Worm (Caenorhabditis elegans) whole organism, midembryonic: ENCODE data around the gene D1086.11.
"Not testable (repeated sequence)": the region's sequence is repeated elsewhere in the genome, so short reads cannot be mapped to it uniquely, and the experiment has no call there.

ENCODE experiments used
- T22C8.4 ChIP-seq: fragments of 200-800 bp; sonication (Bioruptor generic); IDR thresholded peaks from 2 replicates; pipeline ENCODE4 v1.3.6; 2022; ENCODE audit warnings: missing genetic modification characterization, missing compliant biosample characterization
- flt-1 ChIP-seq: fragments of 200-800 bp; sonication (Bioruptor generic); IDR thresholded peaks from 2 replicates; pipeline ENCODE4 v1.3.6; 2022; ENCODE audit warnings: missing genetic modification characterization, missing compliant biosample characterization
- med-1 ChIP-seq: sonication (generic microtip); optimal IDR thresholded peaks from 2 replicates; lab custom pipeline; 2017; ENCODE audit warnings: missing genetic modification characterization, mild to moderate bottlenecking, missing compliant biosample characterization, antibody characterized with exemption, missing genetic modification reagents; ENCODE audit not compliant: insufficient read depth
- tab-1 ChIP-seq: fragments of 200-800 bp; sonication (Bioruptor generic); IDR thresholded peaks from 2 replicates; pipeline ENCODE4 v1.3.6; 2022; ENCODE audit warnings: missing genetic modification characterization, missing compliant biosample characterization
- ztf-23 ChIP-seq: fragments of 200-800 bp; sonication (Bioruptor generic); IDR thresholded peaks from 2 replicates; pipeline ENCODE4 v1.3.6; 2022; ENCODE audit warnings: missing genetic modification reagents, missing genetic modification characterization, missing compliant biosample characterization
- ztf-29 ChIP-seq: fragments of 200-800 bp; sonication (Bioruptor generic); IDR thresholded peaks from 2 replicates; pipeline ENCODE4 v1.3.6; 2022; ENCODE audit warnings: missing genetic modification reagents, missing genetic modification characterization, missing compliant biosample characterization

DNA sequence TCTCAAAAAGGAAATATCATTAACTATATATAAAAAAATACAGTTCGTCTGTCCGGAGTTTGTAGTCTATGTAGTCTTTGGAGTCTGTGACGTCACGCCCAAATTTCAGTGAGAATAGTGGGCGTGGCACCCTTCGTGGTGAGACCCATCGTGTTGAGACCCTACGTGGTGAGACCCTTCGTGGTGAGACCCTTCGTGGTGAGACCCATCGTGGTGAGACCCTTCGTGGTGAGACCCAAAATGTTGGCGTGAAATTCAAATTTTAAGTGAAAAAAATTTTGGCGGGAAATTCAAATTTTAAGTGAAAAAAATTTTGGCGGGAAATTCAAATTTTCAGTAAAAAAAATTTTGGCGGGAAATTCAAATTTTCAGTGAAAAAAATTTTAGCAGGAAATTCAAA lies 49.9 kb downstream of the D1086.11 start:
- TF ChIP-seq flt-1 (GFP tag; lab: Robert Waterston, UW); T22C8.4 (GFP tag; lab: Robert Waterston, UW); ztf-29; med-1; tab-1 (GFP tag; lab: Robert Waterston, UW): not testable (repeated sequence)
- TF ChIP-seq ztf-23 (GFP tag; lab: Robert Waterston, UW) = 0 out of 2 replicates have a peak, but pooled peaks have one; percentile 14
